Worm (Caenorhabditis elegans) whole organism, late embryonic: Measurements from ENCODE around the gene ugt-10.
A peak's percentile ranks its signal among the peaks of the same experiment; 100 is the strongest.

Experiments
- ceh-22 ChIP-seq: sonication (generic microtip); optimal IDR thresholded peaks from 2 replicates; lab custom pipeline; 2017; ENCODE audit warnings: missing biosample characterization, missing genetic modification characterization
- fkh-10 ChIP-seq: fragments of 150-350 bp; optimal IDR thresholded peaks from 2 replicates; lab custom pipeline; 2014; ENCODE audit warnings: missing biosample characterization, missing genetic modification reagents, missing genetic modification characterization
- lin-11 ChIP-seq: fragments of 200-800 bp; sonication (Bioruptor generic); optimal IDR thresholded peaks from 2 replicates; lab custom pipeline; 2018; ENCODE audit warnings: mild to moderate bottlenecking, missing genetic modification characterization, missing compliant biosample characterization
- pag-3 ChIP-seq: sonication (generic microtip); optimal IDR thresholded peaks from 2 replicates; lab custom pipeline; 2016; ENCODE audit warnings: missing compliant biosample characterization, missing genetic modification characterization, borderline replicate concordance
- rnt-1 ChIP-seq: sonication (generic microtip); optimal IDR thresholded peaks from 2 replicates; lab custom pipeline; 2016; ENCODE audit warnings: missing genetic modification characterization, missing compliant biosample characterization
- sdc-2 ChIP-seq: sonication (generic microtip); optimal IDR thresholded peaks from 2 replicates; lab custom pipeline; 2016; ENCODE audit warnings: missing genotype, missing genetic modification characterization, missing compliant biosample characterization
- tbx-2 ChIP-seq: sonication (generic microtip); optimal IDR thresholded peaks from 2 replicates; lab custom pipeline; 2016; ENCODE audit warnings: missing genetic modification characterization, missing compliant biosample characterization
- unc-55 ChIP-seq: sonication (generic microtip); optimal IDR thresholded peaks from 2 replicates; lab custom pipeline; 2017; ENCODE audit warnings: missing biosample characterization, missing genetic modification reagents, missing genetic modification characterization
- unc-86 ChIP-seq: sonication (generic microtip); optimal IDR thresholded peaks from 2 replicates; lab custom pipeline; 2016; ENCODE audit warnings: missing genetic modification characterization, missing compliant biosample characterization

DNA sequence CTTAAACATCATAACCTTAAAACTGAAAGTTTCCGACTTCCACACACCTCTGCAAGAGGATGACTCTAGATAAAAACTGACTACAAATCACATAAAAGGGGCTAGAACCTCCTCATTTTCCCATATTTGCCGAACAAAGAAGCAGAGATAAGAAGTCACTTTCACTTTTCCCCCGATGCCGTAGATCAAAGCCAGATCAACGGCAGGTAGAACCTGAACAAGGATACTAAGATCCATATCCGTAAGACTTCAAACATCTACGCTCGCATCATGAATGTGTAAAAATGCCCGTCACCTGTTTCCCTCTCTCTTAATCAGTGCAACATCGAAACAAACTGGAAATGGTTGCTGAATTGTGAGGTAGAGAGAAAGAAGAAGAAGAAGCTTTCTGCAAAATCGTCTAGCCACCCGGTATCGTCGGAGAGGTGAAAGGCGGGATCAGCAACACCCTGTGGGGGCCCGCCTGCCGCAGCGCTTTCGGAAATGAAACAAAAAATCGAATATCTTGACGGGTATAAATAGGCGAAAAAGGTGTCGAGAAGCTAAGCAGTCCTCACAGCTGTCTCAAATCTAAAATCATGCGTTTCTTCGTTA lies 18.8 kb upstream of the ugt-10 start, which contains the start of gene C02E7.6:
- TF ChIP-seq pag-3, result no peak
- no peak for TF ChIP-seq tbx-2 (tag; lab: Kevin White, UChicago)
- no peak for TF ChIP-seq unc-86 (tag; lab: Kevin White, UChicago)
- TF ChIP-seq sdc-2 (tag; lab: Kevin White, UChicago), result no peak
- TF ChIP-seq rnt-1 (tag; lab: Kevin White, UChicago), result peak; percentile 16
- TF ChIP-seq unc-55 (GFP tag; lab: Kevin White, UChicago), result no peak
- no peak for TF ChIP-seq fkh-10 (GFP tag; lab: Kevin White, UChicago)
- TF ChIP-seq ceh-22 (tag; lab: Kevin White, UChicago), result no peak
- no peak for TF ChIP-seq lin-11 (tag; lab: Kevin White, UChicago)
